Fruit fly (Drosophila melanogaster) whole organism, embryonic: ENCODE data around the gene CG14212.
A peak's percentile ranks its signal among the peaks of the same experiment; 100 is the strongest.

Experiments
- Aef1 ChIP-seq: fragments of 200-800 bp; sonication (Bioruptor generic); IDR thresholded peaks from 3 replicates; pipeline ENCODE4 v1.3.6; 2022; ENCODE audit warnings: missing biosample characterization, missing genetic modification characterization
- Awh ChIP-seq: fragments of 200-800 bp; sonication (Bioruptor generic); IDR thresholded peaks from 2 replicates; pipeline ENCODE4, ENCODE4 v1.3.6; 2022; ENCODE audit warnings: missing biosample characterization, missing genetic modification characterization
- CG10267 ChIP-seq: fragments of 200-800 bp; sonication (Bioruptor generic); optimal IDR thresholded peaks from 2 replicates; lab custom pipeline; 2018; ENCODE audit warnings: missing biosample characterization, mild to moderate bottlenecking, missing genetic modification characterization, moderate library complexity
- CG10959 ChIP-seq: fragments of 200-800 bp; sonication (Bioruptor generic); IDR thresholded peaks from 2 replicates; pipeline ENCODE4 v1.3.6; 2022; ENCODE audit warnings: missing biosample characterization, missing genetic modification characterization
- CG11093 ChIP-seq: fragments of 200-800 bp; sonication (Bioruptor generic); IDR thresholded peaks from 3 replicates; pipeline ENCODE4 v1.3.6; 2022; ENCODE audit warnings: missing biosample characterization, missing genetic modification characterization
- CG11247 ChIP-seq: fragments of 200-800 bp; sonication (Bioruptor generic); IDR thresholded peaks from 2 replicates; pipeline ENCODE4 v1.3.6; 2022; ENCODE audit warnings: missing biosample characterization, missing genetic modification characterization
- CG11456 ChIP-seq: fragments of 200-800 bp; sonication (Bioruptor generic); IDR thresholded peaks from 3 replicates; pipeline ENCODE4 v1.3.6; 2022; ENCODE audit warnings: missing biosample characterization, missing genetic modification characterization
- CG11560 ChIP-seq: fragments of 200-800 bp; sonication (Bioruptor generic); IDR thresholded peaks from 3 replicates; pipeline ENCODE4 v1.3.6; 2022; ENCODE audit warnings: missing biosample characterization, missing genetic modification characterization
- CG12071 ChIP-seq: fragments of 200-800 bp; sonication (Bioruptor generic); optimal IDR thresholded peaks from 3 replicates; lab custom pipeline; 2018; ENCODE audit warnings: missing biosample characterization, mild to moderate bottlenecking, missing genetic modification characterization
- CG15696 ChIP-seq: fragments of 200-800 bp; sonication (Bioruptor generic); optimal IDR thresholded peaks from 2 replicates; lab custom pipeline; 2019; ENCODE audit warnings: missing biosample characterization, mild to moderate bottlenecking, missing genetic modification characterization, moderate library complexity
- CG1603 ChIP-seq: fragments of 200-800 bp; sonication (Bioruptor generic); optimal IDR thresholded peaks from 2 replicates; lab custom pipeline; 2019; ENCODE audit warnings: missing biosample characterization, mild to moderate bottlenecking, missing genetic modification characterization, moderate library complexity
- CG18262 ChIP-seq: fragments of 200-800 bp; optimal IDR thresholded peaks from 3 replicates; lab custom pipeline; 2019; ENCODE audit warnings: missing biosample characterization, mild to moderate bottlenecking, missing genetic modification characterization, moderate library complexity
- CG2129 ChIP-seq: fragments of 200-800 bp; sonication (Bioruptor generic); IDR thresholded peaks from 2 replicates; pipeline ENCODE4 v1.3.6; 2022; ENCODE audit warnings: missing biosample characterization, missing genetic modification characterization; ENCODE audit not compliant: partially characterized antibody
- CG42726 ChIP-seq: fragments of 200-800 bp; sonication (Bioruptor generic); IDR thresholded peaks from 2 replicates; pipeline ENCODE4 v1.3.6; 2022; ENCODE audit warnings: missing biosample characterization, missing genetic modification characterization; ENCODE audit not compliant: partially characterized antibody
- CG7745 ChIP-seq: fragments of 200-800 bp; sonication (Bioruptor generic); optimal IDR thresholded peaks from 2 replicates; lab custom pipeline; 2018; ENCODE audit warnings: missing biosample characterization, mild to moderate bottlenecking, missing genetic modification characterization, moderate library complexity
- CG8924 ChIP-seq: fragments of 200-800 bp; optimal IDR thresholded peaks from 3 replicates; lab custom pipeline; 2019; ENCODE audit warnings: missing biosample characterization, mild to moderate bottlenecking, missing genetic modification characterization, moderate library complexity
- CG9797 ChIP-seq: fragments of 200-800 bp; sonication (Bioruptor generic); optimal IDR thresholded peaks from 3 replicates; lab custom pipeline; 2018; ENCODE audit warnings: missing biosample characterization, mild to moderate bottlenecking, missing genetic modification characterization
- CG9876 ChIP-seq: fragments of 200-800 bp; sonication (Bioruptor generic); optimal IDR thresholded peaks from 2 replicates; lab custom pipeline; 2016; ENCODE audit warnings: missing biosample characterization, missing genetic modification characterization
- CHES-1-like ChIP-seq: fragments of 200-800 bp; sonication (Bioruptor generic); optimal IDR thresholded peaks from 2 replicates; lab custom pipeline; 2016; ENCODE audit warnings: missing biosample characterization, missing genetic modification characterization
- Doc2 ChIP-seq: fragments of 200-800 bp; sonication (Bioruptor generic); IDR thresholded peaks from 2 replicates; pipeline ENCODE4 v1.3.6; 2022; ENCODE audit warnings: missing biosample characterization, missing genetic modification characterization
- Eip74EF ChIP-seq, 2 experiments: fragments of 200-800 bp in 1 of 2; fragments of >200 bp in 1 of 2; sonication (Bioruptor generic) in 1 of 2; optimal IDR thresholded peaks; 2 replicates each; lab custom pipeline; 2017 to 2019; ENCODE audit warnings: missing biosample characterization in 2 of 2, missing genetic modification characterization in 2 of 2, mild to moderate bottlenecking in 1 of 2, moderate library complexity in 1 of 2
- H2.0 ChIP-seq: fragments of 200-800 bp; sonication (Bioruptor generic); IDR thresholded peaks from 2 replicates; pipeline ENCODE4 v1.3.6; 2022; ENCODE audit warnings: missing biosample characterization, missing genetic modification characterization
- Hsf ChIP-seq: fragments of 200-800 bp; sonication (Bioruptor generic); optimal IDR thresholded peaks from 3 replicates; lab custom pipeline; 2016; ENCODE audit warnings: missing biosample characterization, missing genetic modification characterization
- MBD-R2 ChIP-seq: fragments of 200-800 bp; sonication (Bioruptor generic); IDR thresholded peaks from 2 replicates; pipeline ENCODE4 v1.3.6; 2022; ENCODE audit warnings: missing biosample characterization, missing genetic modification characterization
- NfI ChIP-seq: fragments of 200-800 bp; sonication (Bioruptor generic); optimal IDR thresholded peaks from 3 replicates; lab custom pipeline; 2018; ENCODE audit warnings: missing biosample characterization, mild to moderate bottlenecking, missing genetic modification characterization, moderate library complexity
- Opbp ChIP-seq: fragments of 200-800 bp; sonication (Bioruptor generic); IDR thresholded peaks from 3 replicates; pipeline ENCODE4 v1.3.6; 2022; ENCODE audit warnings: missing biosample characterization, missing genetic modification characterization; ENCODE audit not compliant: partially characterized antibody
- Poxn ChIP-seq: fragments of 200-800 bp; sonication (Bioruptor generic); IDR thresholded peaks from 2 replicates; pipeline ENCODE4 v1.3.6; 2022; ENCODE audit warnings: missing biosample characterization, missing genetic modification characterization
- Scr ChIP-seq: fragments of 200-800 bp; sonication (Bioruptor generic); IDR thresholded peaks from 2 replicates; pipeline ENCODE4 v1.3.6; 2022; ENCODE audit warnings: missing biosample characterization, missing genetic modification characterization; ENCODE audit not compliant: partially characterized antibody
- Usf ChIP-seq: fragments of 200-800 bp; sonication (Bioruptor generic); optimal IDR thresholded peaks from 2 replicates; lab custom pipeline; 2017; ENCODE audit warnings: missing genotype, missing biosample characterization, missing genetic modification characterization
- Xrp1 ChIP-seq: fragments of 200-800 bp; sonication (Bioruptor generic); IDR thresholded peaks from 2 replicates; pipeline ENCODE4 v1.3.6; 2022; ENCODE audit warnings: missing biosample characterization, missing genetic modification characterization
- aop ChIP-seq: fragments of 200-800 bp; sonication (Bioruptor generic); IDR thresholded peaks from 2 replicates; pipeline ENCODE4 v1.3.6; 2022; ENCODE audit warnings: missing biosample characterization, missing genetic modification characterization
- ase ChIP-seq: fragments of 200-800 bp; sonication (Bioruptor generic); IDR thresholded peaks from 3 replicates; pipeline ENCODE4 v1.3.6; 2022; ENCODE audit warnings: missing biosample characterization, missing genetic modification characterization
- ci ChIP-seq: fragments of 200-800 bp; sonication (Bioruptor generic); IDR thresholded peaks from 3 replicates; pipeline ENCODE4 v1.3.6; 2022; ENCODE audit warnings: missing biosample characterization, missing genetic modification characterization
- corto ChIP-seq: fragments of 200-800 bp; sonication (Bioruptor generic); optimal IDR thresholded peaks from 2 replicates; lab custom pipeline; 2016; ENCODE audit warnings: missing biosample characterization, mild to moderate bottlenecking, missing genetic modification characterization, moderate library complexity
- dpn ChIP-seq, 2 experiments: fragments of 200-800 bp; sonication (Bioruptor generic); optimal IDR thresholded peaks; 3 replicates each; lab custom pipeline; 2016; ENCODE audit warnings: missing biosample characterization in 2 of 2, missing genetic modification characterization in 2 of 2
- dysf ChIP-seq: fragments of 200-800 bp; sonication (Bioruptor generic); IDR thresholded peaks from 3 replicates; pipeline ENCODE4 v1.3.6; 2022; ENCODE audit warnings: missing biosample characterization, missing genetic modification characterization
- fru ChIP-seq: fragments of >200 bp; optimal IDR thresholded peaks from 2 replicates; lab custom pipeline; 2017
- klu ChIP-seq: fragments of 200-800 bp; sonication (Bioruptor generic); IDR thresholded peaks from 2 replicates; pipeline ENCODE4 v1.3.6; 2022; ENCODE audit warnings: missing biosample characterization, missing genetic modification characterization
- lov ChIP-seq, 2 experiments: fragments of 200-800 bp in 1 of 2; fragments of >200 bp in 1 of 2; sonication (Bioruptor generic) in 1 of 2; IDR thresholded peaks in 1 of 2; optimal IDR thresholded peaks in 1 of 2; 2 replicates in 1 of 2; 3 replicates in 1 of 2; pipeline versions ENCODE4 v1.3.6 to Lab custom; 2017 to 2022; ENCODE audit warnings: missing biosample characterization in 1 of 2, missing genetic modification characterization in 1 of 2
- pan ChIP-seq, 4 experiments: fragments of >200 bp in 3 of 4; fragments of 200-800 bp in 1 of 4; sonication (Bioruptor generic) in 1 of 4; optimal IDR thresholded peaks in 3 of 4; IDR thresholded peaks in 1 of 4; 2 replicates each; pipeline versions ENCODE4 v1.3.6 to Lab custom; 2017 to 2022; ENCODE audit warnings: missing biosample characterization in 2 of 4, missing genetic modification characterization in 2 of 4, mixed read lengths in 1 of 4
- pb ChIP-seq: fragments of 200-800 bp; sonication (Bioruptor generic); optimal IDR thresholded peaks from 3 replicates; lab custom pipeline; 2016; ENCODE audit warnings: missing biosample characterization, missing genetic modification characterization
- pita ChIP-seq: fragments of 200-800 bp; sonication (Bioruptor generic); optimal IDR thresholded peaks from 2 replicates; lab custom pipeline; 2017; ENCODE audit warnings: missing biosample characterization, mild to moderate bottlenecking, missing genetic modification characterization
- pnt ChIP-seq: fragments of 200-800 bp; sonication (Bioruptor generic); optimal IDR thresholded peaks from 3 replicates; lab custom pipeline; 2016; ENCODE audit warnings: missing biosample characterization, missing genetic modification characterization
- pzg ChIP-seq: fragments of 200-800 bp; sonication (Bioruptor generic); optimal IDR thresholded peaks from 3 replicates; lab custom pipeline; 2018; ENCODE audit warnings: missing biosample characterization, mild to moderate bottlenecking, missing genetic modification characterization, moderate library complexity
- seq ChIP-seq: fragments of 200-800 bp; sonication (Bioruptor generic); IDR thresholded peaks from 2 replicates; pipeline ENCODE4 v1.3.6; 2022; ENCODE audit warnings: missing biosample characterization, missing genetic modification characterization
- stwl ChIP-seq: fragments of 200-800 bp; sonication (Bioruptor generic); optimal IDR thresholded peaks from 3 replicates; lab custom pipeline; 2018; ENCODE audit warnings: missing biosample characterization, mild to moderate bottlenecking, missing genetic modification characterization, moderate library complexity
- sug ChIP-seq: fragments of 200-800 bp; optimal IDR thresholded peaks from 2 replicates; lab custom pipeline; 2019; ENCODE audit warnings: missing biosample characterization, mild to moderate bottlenecking, missing genetic modification characterization, moderate library complexity
- tx ChIP-seq: fragments of 200-800 bp; sonication (Bioruptor generic); optimal IDR thresholded peaks from 2 replicates; lab custom pipeline; 2016; ENCODE audit warnings: missing biosample characterization, missing genetic modification characterization
- wdn ChIP-seq: fragments of 200-800 bp; sonication (Bioruptor generic); IDR thresholded peaks from 2 replicates; pipeline ENCODE4 v1.3.6; 2022; ENCODE audit warnings: missing biosample characterization, missing genetic modification characterization
- zfh1 ChIP-seq: fragments of 200-800 bp; sonication (Bioruptor generic); IDR thresholded peaks from 3 replicates; pipeline ENCODE4 v1.3.6; 2022; ENCODE audit warnings: missing biosample characterization, missing genetic modification characterization

CG14212 gene

dm6 chrX:19645873-19646541, 20.5 kb downstream of the CG14212 start, which contains the start of gene Arp10 (continued):
- TF ChIP-seq H2.0 (GFP tag; lab: Robert Waterston, UW) (no peak), dpn (GFP tag; optimal IDR thresholded peaks at IDR 0.05; lab: Kevin White, UChicago) (no peak), wdn (GFP tag; lab: Robert Waterston, UW) (no peak), aop (GFP tag; lab: Robert Waterston, UW) (no peak), klu (GFP tag; lab: Robert Waterston, UW) (no peak), CG18262 (peak; percentile 13), Hsf (peak; percentile 22), ase (GFP tag; lab: Robert Waterston, UW) (no peak), pnt (GFP tag; lab: Kevin White, UChicago) (no peak), CG15696 (tag; lab: Kevin White, UChicago) (peak; percentile 13), CG42726 (GFP tag; lab: Robert Waterston, UW) (no peak), Usf (GFP tag; lab: Kevin White, UChicago) (no peak), Doc2 (GFP tag; lab: Robert Waterston, UW) (no peak), CG11560 (tag; lab: Robert Waterston, UW) (no peak), CG1603 (peak; percentile 64), CG8924 (tag; lab: Kevin White, UChicago) (no peak), Awh (GFP tag; lab: Robert Waterston, UW) (no peak), CG11247 (GFP tag; lab: Robert Waterston, UW) (no peak), CG9876 (GFP tag; lab: Kevin White, UChicago) (no peak), Xrp1 (no peak), CG11456 (peak; percentile 52; the same call in 1 of the 3 replicates), ci (no peak), pan (optimal IDR thresholded peaks at IDR 0.05; lab: Kevin White, UChicago) (no peak), pan (GFP tag; optimal IDR thresholded peaks at IDR 0.05 in 1 of 2, IDR thresholded peaks at IDR 0.05 in 1 of 2) (no peak), lov (optimal IDR thresholded peaks at IDR 0.05; lab: Kevin White, UChicago) (no peak), lov (GFP tag; IDR thresholded peaks at IDR 0.05; lab: Robert Waterston, UW) (no peak), sug (tag; lab: Kevin White, UChicago) (peak; percentile 26), CHES-1-like (GFP tag; lab: Kevin White, UChicago) (peak; percentile 32), CG12071 (GFP tag; lab: Kevin White, UChicago) (no peak), CG10267 (tag; lab: Kevin White, UChicago) (peak; percentile 26), CG11093 (GFP tag; lab: Robert Waterston, UW) (no peak), CG10959 (GFP tag; lab: Robert Waterston, UW) (no peak), Eip74EF (GFP tag; optimal IDR thresholded peaks at IDR 0.05; lab: Kevin White, UChicago) (no peak), CG7745 (tag; lab: Kevin White, UChicago) (peak; percentile 98), fru (lab: Kevin White, UChicago) (no peak), zfh1 (no peak), Poxn (GFP tag; lab: Robert Waterston, UW) (no peak), NfI (GFP tag; lab: Kevin White, UChicago) (no peak), dysf (GFP tag; lab: Robert Waterston, UW) (0 out of 3 replicates have a peak, but pooled peaks have one; percentile 6), seq (GFP tag; lab: Robert Waterston, UW) (no peak), corto (GFP tag; lab: Kevin White, UChicago) (no peak), Opbp (peak; percentile 60; the same call in 1 of the 3 replicates), pzg (GFP tag; lab: Kevin White, UChicago) (peak; percentile 59), CG2129 (GFP tag; lab: Robert Waterston, UW) (no peak), pb (GFP tag; lab: Kevin White, UChicago) (no peak), stwl (tag; lab: Kevin White, UChicago) (peak; percentile 43), Aef1 (GFP tag; lab: Robert Waterston, UW) (no peak), tx (GFP tag; lab: Kevin White, UChicago) (no peak), Scr (GFP tag; lab: Robert Waterston, UW) (peak; percentile 51), MBD-R2 (peak; percentile 73), pita (GFP tag; lab: Kevin White, UChicago) (no peak), CG9797 (GFP tag; lab: Kevin White, UChicago) (peak; percentile 18)
